Worm (Caenorhabditis elegans): Measurements from ENCODE around the gene Y54E2A.10.
"Not testable (repeated sequence)": the region's sequence is repeated elsewhere in the genome, so short reads cannot be mapped to it uniquely, and the experiment has no call there.

DNA sequence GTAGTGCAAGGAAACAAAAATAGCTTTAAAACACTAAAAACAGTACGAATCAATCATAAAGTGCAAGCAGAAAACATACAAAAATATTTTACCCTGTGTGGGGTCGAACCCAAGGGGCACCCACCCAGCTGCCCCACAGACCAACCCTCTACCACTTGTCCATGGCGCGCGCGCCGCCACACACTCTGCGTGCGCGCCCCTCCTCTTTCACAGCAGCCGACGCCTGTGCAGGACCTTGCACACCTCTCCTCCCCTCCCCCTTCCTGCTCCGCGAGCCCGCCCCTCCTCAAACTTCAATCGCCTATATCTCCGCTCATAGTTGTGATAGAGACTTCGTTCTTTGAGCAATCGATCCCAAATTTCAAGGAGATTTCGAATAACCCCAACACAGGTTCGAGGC lies 28.3 kb upstream of the Y54E2A.10 start:
- not testable (repeated sequence) for TF ChIP-seq C34B4.2 (tag; optimal IDR thresholded peaks at IDR 0.05); unc-130 (tag; optimal IDR thresholded peaks at IDR 0.05); ceh-63 (GFP tag; optimal IDR thresholded peaks at IDR 0.05); blmp-1 (tag; optimal IDR thresholded peaks at IDR 0.05); unc-30 (tag; optimal IDR thresholded peaks at IDR 0.05); nhr-85 (tag); egl-27 (tag; optimal IDR thresholded peaks at IDR 0.05); ztf-4 (tag; optimal IDR thresholded peaks at IDR 0.05)
